Worm (Caenorhabditis elegans): ENCODE results near the gene rbd-1.

Gene rbd-1

DNA sequence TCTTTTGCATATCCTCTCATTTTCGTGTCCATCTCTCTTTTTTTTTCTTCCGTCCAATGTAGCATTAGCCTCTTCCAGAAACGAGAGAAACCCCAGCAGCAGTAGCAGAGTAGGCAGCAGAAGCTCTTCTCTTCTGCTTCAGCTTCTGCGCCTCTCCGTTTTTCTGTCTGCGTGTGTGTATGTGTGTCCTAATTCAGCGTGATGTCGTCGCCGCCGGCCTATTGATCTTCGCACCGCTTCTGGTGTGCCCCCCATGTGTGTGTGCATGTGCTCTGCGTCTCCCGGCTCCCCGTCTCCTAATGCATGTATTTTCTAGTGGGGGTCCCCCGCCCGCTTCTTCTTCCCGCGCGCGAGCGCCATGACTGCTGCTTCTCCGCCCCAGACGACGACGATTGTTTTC is 46.6 kb downstream of the rbd-1 start (continued):
- TF ChIP-seq dox-1 (GFP tag; IDR thresholded peaks at IDR 0.05) (no peak), cebp-2 (GFP tag; IDR thresholded peaks at IDR 0.05) (no peak), pbrm-1 (GFP tag; IDR thresholded peaks at IDR 0.05) (0 out of 2 replicates have a peak, but pooled peaks have one; percentile 57), ceh-91 (GFP tag; IDR thresholded peaks at IDR 0.05) (no peak), atf-7 (tag; optimal IDR thresholded peaks at IDR 0.05) (no peak), let-526 (GFP tag; IDR thresholded peaks at IDR 0.05) (no peak), Y79H2A.3 (GFP tag; conservative IDR thresholded peaks at IDR 0.05) (no peak), B0035.1 (tag; optimal IDR thresholded peaks at IDR 0.05) (no peak), F22D6.2 (tag; optimal IDR thresholded peaks at IDR 0.05) (no peak), nhr-179 (tag; optimal IDR thresholded peaks at IDR 0.05) (no peak), zfh-2 (GFP tag; conservative IDR thresholded peaks at IDR 0.05) (peak; percentile 97), snpc-4 (GFP tag; optimal IDR thresholded peaks at IDR 0.05) (no peak), snpc-4 (tag; optimal IDR thresholded peaks at IDR 0.05) (peak in 1 of 4 experiments; percentile 22), mxl-1 (tag; optimal IDR thresholded peaks at IDR 0.05) (no peak), C06A6.2 (GFP tag; conservative IDR thresholded peaks at IDR 0.05) (no peak), ceh-100 (GFP tag; IDR thresholded peaks at IDR 0.05) (no peak), C17E4.6 (GFP tag; IDR thresholded peaks at IDR 0.05) (no peak), zim-3 (tag; optimal IDR thresholded peaks at IDR 0.05) (peak; percentile 24), F23B12.7 (tag; optimal IDR thresholded peaks at IDR 0.05; ENCODE audit: insufficient read depth) (no peak), mes-4 (tag; optimal IDR thresholded peaks at IDR 0.05) (no peak), rec-8 (tag; optimal IDR thresholded peaks at IDR 0.05) (no peak), ZK185.1 (tag; optimal IDR thresholded peaks at IDR 0.05; ENCODE audit: poor library complexity, severe bottlenecking) (no peak), hsf-1 (GFP tag; IDR thresholded peaks at IDR 0.05) (no peak), somi-1 (GFP tag; optimal IDR thresholded peaks at IDR 0.05) (peak; percentile 3), madf-10 (tag; optimal IDR thresholded peaks at IDR 0.05) (peak; percentile 47), lin-54 (GFP tag; optimal IDR thresholded peaks at IDR 0.05) (no peak), ztf-3 (GFP tag; optimal IDR thresholded peaks at IDR 0.05) (no peak), attf-3 (GFP tag; conservative IDR thresholded peaks at IDR 0.05) (0 out of 2 replicates have a peak, but pooled peaks have one; percentile 49), egl-44 (GFP tag; IDR thresholded peaks at IDR 0.05) (no peak), F49E8.2 (tag; optimal IDR thresholded peaks at IDR 0.05; ENCODE audit: insufficient read depth) (no peak), nfyb-1 (GFP tag; IDR thresholded peaks at IDR 0.05) (no peak), nfya-2 (GFP tag; IDR thresholded peaks at IDR 0.05) (0 out of 2 replicates have a peak, but pooled peaks have one; percentile 4), F10E7.11 (tag; optimal IDR thresholded peaks at IDR 0.05) (no peak), let-607 (tag; optimal IDR thresholded peaks at IDR 0.05) (no peak), Y53G8AR.9 (GFP tag; conservative IDR thresholded peaks at IDR 0.05) (no peak), hlh-26 (GFP tag; conservative IDR thresholded peaks at IDR 0.05) (no peak), lin-26 (GFP tag; IDR thresholded peaks at IDR 0.05) (no peak), fkh-3 (tag; optimal IDR thresholded peaks at IDR 0.05) (no peak), ztf-22 (GFP tag; optimal IDR thresholded peaks at IDR 0.05) (no peak), rcor-1 (GFP tag; IDR thresholded peaks at IDR 0.05) (no peak), ekl-4 (GFP tag; IDR thresholded peaks at IDR 0.05) (no peak), ceh-40 (GFP tag; IDR thresholded peaks at IDR 0.05) (no peak), B0336.3 (GFP tag; IDR thresholded peaks at IDR 0.05) (no peak), T07F8.4 (tag; optimal IDR thresholded peaks at IDR 0.05) (no peak), ama-1 (optimal IDR thresholded peaks at IDR 0.05) (no peak), ama-1 (GFP tag; optimal IDR thresholded peaks at IDR 0.05) (no peak)

Data from whole organism, young adult.